Worm (Caenorhabditis elegans) whole organism, L3 larva: Measurements from ENCODE around the gene hpo-40.

ENCODE experiments used
- R02D3.7 ChIP-seq: fragments of 150-350 bp; optimal IDR thresholded peaks from 2 replicates; lab custom pipeline; 2014; ENCODE audit warnings: missing biosample characterization, missing genetic modification characterization
- ZK546.5 ChIP-seq: sonication (generic microtip); optimal IDR thresholded peaks from 2 replicates; lab custom pipeline; 2017; ENCODE audit warnings: missing biosample characterization, missing genetic modification characterization
- aly-2 ChIP-seq: fragments of 150-350 bp; optimal IDR thresholded peaks from 2 replicates; lab custom pipeline; 2014; ENCODE audit warnings: missing biosample characterization, missing genetic modification characterization
- ceh-16 ChIP-seq: sonication (generic microtip); optimal IDR thresholded peaks from 2 replicates; lab custom pipeline; 2017; ENCODE audit warnings: missing biosample characterization, missing genetic modification characterization
- ceh-82 ChIP-seq: fragments of 150-350 bp; optimal IDR thresholded peaks from 2 replicates; lab custom pipeline; 2014; ENCODE audit warnings: missing biosample characterization, missing genetic modification characterization
- ceh-9 ChIP-seq: sonication (generic microtip); optimal IDR thresholded peaks from 2 replicates; lab custom pipeline; 2018; ENCODE audit warnings: missing biosample characterization, missing genetic modification characterization
- daf-12 ChIP-seq: fragments of 150-350 bp; optimal IDR thresholded peaks from 2 replicates; lab custom pipeline; 2014; ENCODE audit warnings: missing biosample characterization, missing genetic modification reagents, missing genetic modification characterization
- egl-27 ChIP-seq: sonication (generic microtip); optimal IDR thresholded peaks from 4 replicates; lab custom pipeline; 2017; ENCODE audit warnings: missing biosample characterization, missing genetic modification reagents, missing genetic modification characterization
- egl-5 ChIP-seq: fragments of 150-350 bp; optimal IDR thresholded peaks from 2 replicates; lab custom pipeline; 2017; ENCODE audit warnings: missing biosample characterization, missing genetic modification reagents, missing genetic modification characterization, inconsistent platforms
- elt-1 ChIP-seq: fragments of 150-350 bp; optimal IDR thresholded peaks from 2 replicates; lab custom pipeline; 2014; ENCODE audit warnings: missing biosample characterization, missing genetic modification characterization
- elt-2 ChIP-seq: sonication (generic microtip); optimal IDR thresholded peaks from 2 replicates; lab custom pipeline; 2016; ENCODE audit warnings: missing genetic modification reagents, mild to moderate bottlenecking, missing genetic modification characterization, missing compliant biosample characterization
- elt-3 ChIP-seq, 3 experiments: fragments of 150-350 bp in 1 of 3; sonication (generic microtip) in 2 of 3; optimal IDR thresholded peaks; 2 replicates in 2 of 3; 4 replicates in 1 of 3; lab custom pipeline; 2014 to 2017; ENCODE audit warnings: missing biosample characterization in 3 of 3, missing genetic modification characterization in 3 of 3
- eor-1 ChIP-seq, 2 experiments: fragments of 150-350 bp; optimal IDR thresholded peaks; 2 replicates each; lab custom pipeline; 2014 to 2018; ENCODE audit warnings: missing biosample characterization in 2 of 2, missing genetic modification characterization in 2 of 2
- fkh-10 ChIP-seq: sonication (generic microtip); optimal IDR thresholded peaks from 2 replicates; lab custom pipeline; 2017; ENCODE audit warnings: missing biosample characterization, missing genetic modification reagents, missing genetic modification characterization
- fkh-2 ChIP-seq: fragments of 150-350 bp; optimal IDR thresholded peaks from 2 replicates; lab custom pipeline; 2014; ENCODE audit warnings: missing biosample characterization, missing genetic modification reagents, missing genetic modification characterization
- jun-1 ChIP-seq: fragments of 150-350 bp; optimal IDR thresholded peaks from 2 replicates; lab custom pipeline; 2014; ENCODE audit warnings: missing biosample characterization, missing genetic modification reagents, missing genetic modification characterization
- lin-15B ChIP-seq: fragments of 150-350 bp; optimal IDR thresholded peaks from 2 replicates; lab custom pipeline; 2014; ENCODE audit warnings: missing biosample characterization, missing genetic modification characterization
- lin-39 ChIP-seq: fragments of 150-350 bp; optimal IDR thresholded peaks from 2 replicates; lab custom pipeline; 2018; ENCODE audit warnings: missing biosample characterization, missing genetic modification reagents, missing genetic modification characterization
- mdl-1 ChIP-seq: fragments of 150-350 bp; optimal IDR thresholded peaks from 2 replicates; lab custom pipeline; 2014; ENCODE audit warnings: missing biosample characterization, missing genetic modification characterization
- nfya-1 ChIP-seq: sonication (generic microtip); optimal IDR thresholded peaks from 2 replicates; lab custom pipeline; 2017; ENCODE audit warnings: missing genetic modification characterization, mild to moderate bottlenecking, missing compliant biosample characterization, antibody characterized with exemption, moderate library complexity; ENCODE audit not compliant: insufficient read depth
- nhr-11 ChIP-seq: fragments of 150-350 bp; optimal IDR thresholded peaks from 2 replicates; lab custom pipeline; 2014; ENCODE audit warnings: missing biosample characterization, missing genetic modification characterization
- nhr-12 ChIP-seq: fragments of 150-350 bp; optimal IDR thresholded peaks from 2 replicates; lab custom pipeline; 2014; ENCODE audit warnings: missing biosample characterization, missing genetic modification characterization
- nhr-237 ChIP-seq: fragments of 150-350 bp; optimal IDR thresholded peaks from 2 replicates; lab custom pipeline; 2014; ENCODE audit warnings: missing biosample characterization, missing genetic modification characterization
- nhr-25 ChIP-seq: sonication (generic microtip); optimal IDR thresholded peaks from 2 replicates; lab custom pipeline; 2017; ENCODE audit warnings: missing biosample characterization, missing genetic modification characterization
- nhr-28 ChIP-seq: fragments of 150-350 bp; optimal IDR thresholded peaks from 2 replicates; lab custom pipeline; 2014; ENCODE audit warnings: missing biosample characterization, missing genetic modification characterization
- nhr-43 ChIP-seq: sonication (generic microtip); optimal IDR thresholded peaks from 2 replicates; lab custom pipeline; 2016; ENCODE audit warnings: mild to moderate bottlenecking, missing genetic modification characterization, missing compliant biosample characterization; ENCODE audit not compliant: poor library complexity, severe bottlenecking
- nhr-67 ChIP-seq: fragments of 150-350 bp; optimal IDR thresholded peaks from 2 replicates; lab custom pipeline; 2014; ENCODE audit warnings: missing biosample characterization, missing genetic modification characterization
- nhr-77 ChIP-seq: fragments of 150-350 bp; optimal IDR thresholded peaks from 2 replicates; lab custom pipeline; 2014; ENCODE audit warnings: missing biosample characterization, missing genetic modification characterization
- pha-4 ChIP-seq: fragments of 150-350 bp; optimal IDR thresholded peaks from 2 replicates; lab custom pipeline; 2014; ENCODE audit warnings: missing biosample characterization, missing genetic modification reagents, missing genetic modification characterization
- pqm-1 ChIP-seq: fragments of 150-350 bp; optimal IDR thresholded peaks from 2 replicates; lab custom pipeline; 2017; ENCODE audit warnings: missing biosample characterization, missing genetic modification characterization, inconsistent platforms
- snpc-4 ChIP-seq: fragments of 150-350 bp; optimal IDR thresholded peaks from 2 replicates; lab custom pipeline; 2014; ENCODE audit warnings: missing biosample characterization, missing genetic modification characterization
- tbx-2 ChIP-seq: sonication (generic microtip); optimal IDR thresholded peaks from 2 replicates; lab custom pipeline; 2016; ENCODE audit warnings: mild to moderate bottlenecking, missing genetic modification characterization, missing compliant biosample characterization
- unc-39 ChIP-seq: sonication (generic microtip); optimal IDR thresholded peaks from 4 replicates; lab custom pipeline; 2017; ENCODE audit warnings: missing biosample characterization, missing genetic modification characterization
- unc-62 ChIP-seq: fragments of 150-350 bp; sonication (generic microtip); optimal IDR thresholded peaks from 4 replicates; lab custom pipeline; 2014; ENCODE audit warnings: missing biosample characterization, missing genetic modification reagents, missing genetic modification characterization
- zag-1 ChIP-seq: fragments of 150-350 bp; optimal IDR thresholded peaks from 2 replicates; lab custom pipeline; 2014; ENCODE audit warnings: missing biosample characterization, missing genetic modification characterization
- ztf-11 ChIP-seq: fragments of 150-350 bp; optimal IDR thresholded peaks from 2 replicates; lab custom pipeline; 2014; ENCODE audit warnings: missing biosample characterization, missing genetic modification characterization

hpo-40 gene

ce11 chrV:10239861-10240260 lies 27.1 kb downstream of the hpo-40 start, which contains the start of gene fipr-8:
Gene fipr-8 (minus strand): TSS chrV:10239961.
- TF ChIP-seq nhr-12 (tag; lab: Kevin White, UChicago): no peak
- TF ChIP-seq ztf-11 (tag; lab: Kevin White, UChicago): no peak
- TF ChIP-seq lin-39: no peak
- no peak for TF ChIP-seq snpc-4 (tag; lab: Kevin White, UChicago)
- TF ChIP-seq nhr-237 (tag; lab: Kevin White, UChicago): no peak
- TF ChIP-seq elt-3 (tag; optimal IDR thresholded peaks at IDR 0.05; lab: Kevin White, UChicago): no peak
- no peak for TF ChIP-seq ceh-16 (tag; lab: Kevin White, UChicago)
- TF ChIP-seq aly-2: no peak
- TF ChIP-seq eor-1 (tag; optimal IDR thresholded peaks at IDR 0.05; lab: Kevin White, UChicago): no peak
- TF ChIP-seq lin-15B: no peak
- no peak for TF ChIP-seq ZK546.5 (tag; lab: Kevin White, UChicago)
- no peak for TF ChIP-seq unc-62 (GFP tag; lab: Kevin White, UChicago)
- no peak for TF ChIP-seq nhr-11 (tag; lab: Kevin White, UChicago)

ce11 chrV:10241121-10241803 lies 28.5 kb downstream of the hpo-40 start, which contains the start of the genes C12D8.21 and col-148:
Gene C12D8.21 (minus strand): TSS chrV:10241188.
Gene col-148 (plus strand): TSS chrV:10241753.
- TF ChIP-seq jun-1 (no peak), aly-2 (no peak), nfya-1 (tag; lab: Kevin White, UChicago) (no peak), fkh-10 (no peak), nhr-237 (tag; lab: Kevin White, UChicago) (no peak), egl-27 (tag; lab: Kevin White, UChicago) (no peak), eor-1 (tag; optimal IDR thresholded peaks at IDR 0.05; lab: Kevin White, UChicago) (no peak), daf-12 (no peak), R02D3.7 (tag; lab: Kevin White, UChicago) (no peak)

ce11 chrV:10243105-10243504 lies 30.4 kb downstream of the hpo-40 start, which contains the start of gene C12D8.9:
Gene C12D8.9 (minus strand): TSS chrV:10243205.
- TF ChIP-seq egl-5 (tag; lab: Kevin White, UChicago): no peak
- TF ChIP-seq ceh-9 (tag; lab: Kevin White, UChicago): no peak
- TF ChIP-seq pqm-1 (tag; lab: Kevin White, UChicago): no peak
- no peak for TF ChIP-seq aly-2
- no peak for TF ChIP-seq unc-39 (tag; lab: Kevin White, UChicago)

ce11 chrV:10244018-10244720 lies 31.4 kb downstream of the hpo-40 start:
- TF ChIP-seq elt-1 (tag; lab: Kevin White, UChicago) (no peak), zag-1 (tag; lab: Kevin White, UChicago) (no peak), nhr-11 (tag; lab: Kevin White, UChicago) (no peak), nhr-67 (tag; lab: Kevin White, UChicago) (no peak), lin-15B (no peak), pqm-1 (tag; lab: Kevin White, UChicago) (peak; percentile 2), elt-2 (tag; lab: Kevin White, UChicago) (peak; percentile 68)

DNA sequence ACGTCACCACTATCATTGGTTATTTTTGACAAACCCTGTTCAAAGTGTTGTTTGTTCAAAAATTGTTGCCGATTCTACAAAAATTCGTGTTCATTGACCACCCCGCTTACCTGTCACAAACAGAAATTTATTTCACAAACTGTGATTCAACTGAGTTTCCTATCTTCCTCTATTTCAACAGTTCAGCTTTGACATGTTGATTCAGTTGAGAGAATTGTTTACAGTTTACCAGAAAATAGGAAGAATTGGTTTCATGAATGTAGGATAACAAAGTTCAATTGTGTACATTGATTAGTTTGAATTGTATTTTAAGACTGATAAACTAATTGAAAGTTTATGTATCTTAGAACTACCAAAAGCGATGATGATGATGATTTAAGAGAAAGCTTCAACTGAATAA lies 32.9 kb downstream of the hpo-40 start:
- peak; percentile 30 for TF ChIP-seq pqm-1 (tag; lab: Kevin White, UChicago)
- no peak for TF ChIP-seq nhr-25 (tag; lab: Kevin White, UChicago)
- peak; percentile 38 for TF ChIP-seq elt-2 (tag; lab: Kevin White, UChicago)
- TF ChIP-seq unc-62 (GFP tag; lab: Kevin White, UChicago): no peak
- TF ChIP-seq ceh-9 (tag; lab: Kevin White, UChicago): no peak
- TF ChIP-seq pha-4 (tag; lab: Kevin White, UChicago): peak; percentile 90
- TF ChIP-seq nhr-237 (tag; lab: Kevin White, UChicago): no peak
- no peak for TF ChIP-seq egl-5 (tag; lab: Kevin White, UChicago)
- no peak for TF ChIP-seq fkh-2 (tag; lab: Kevin White, UChicago)
- TF ChIP-seq nhr-12 (tag; lab: Kevin White, UChicago): no peak
- TF ChIP-seq nhr-43 (tag; lab: Kevin White, UChicago): no peak
- TF ChIP-seq daf-12: no peak
- no peak for TF ChIP-seq eor-1 (tag; optimal IDR thresholded peaks at IDR 0.05; lab: Kevin White, UChicago)
- no peak for TF ChIP-seq nhr-77 (tag; lab: Kevin White, UChicago)
- no peak for TF ChIP-seq mdl-1 (tag; lab: Kevin White, UChicago)
- no peak for TF ChIP-seq ceh-16 (tag; lab: Kevin White, UChicago)
- no peak for TF ChIP-seq ceh-82
- TF ChIP-seq ztf-11 (tag; lab: Kevin White, UChicago): no peak
- no peak for TF ChIP-seq zag-1 (tag; lab: Kevin White, UChicago)
- TF ChIP-seq fkh-10: no peak
- TF ChIP-seq lin-15B: no peak
- TF ChIP-seq snpc-4 (tag; lab: Kevin White, UChicago): no peak
- no peak for TF ChIP-seq tbx-2 (tag; lab: Kevin White, UChicago)
- TF ChIP-seq nhr-28: no peak
- no peak for TF ChIP-seq jun-1
- TF ChIP-seq, all 47 proteins: peak for 3
